Fruit fly (Drosophila melanogaster): ENCODE data around the gene Pdh.

DNA sequence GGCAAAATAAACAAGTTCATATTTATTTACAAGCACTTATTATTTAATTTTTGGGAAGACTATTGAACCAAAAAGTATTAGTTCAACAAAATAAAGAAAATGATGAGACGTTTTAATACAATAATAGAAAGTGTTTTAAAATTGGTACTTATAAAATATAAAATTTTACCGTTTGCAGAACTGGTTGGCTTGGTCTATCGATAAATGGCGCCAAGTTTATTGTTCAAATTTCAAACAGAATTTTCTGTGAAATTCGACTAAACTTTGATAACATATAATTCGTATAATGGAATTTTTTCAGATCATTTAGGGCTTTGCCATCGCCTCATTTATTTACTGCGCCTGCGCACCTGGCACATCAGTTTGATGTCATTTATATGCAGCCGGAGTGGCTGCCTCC, 36.7 kb upstream of the Pdh start:
- TF ChIP-seq OdsH (GFP tag; optimal IDR thresholded peaks at IDR 0.05) (no peak), Sp1 (GFP tag; optimal IDR thresholded peaks at IDR 0.05) (no peak), Dif (GFP tag; optimal IDR thresholded peaks at IDR 0.05; ENCODE audit: partially characterized antibody) (no peak), Vsx2 (GFP tag; optimal IDR thresholded peaks at IDR 0.05; ENCODE audit: partially characterized antibody) (no peak), pan (optimal IDR thresholded peaks at IDR 0.05) (no peak), jim (GFP tag; optimal IDR thresholded peaks at IDR 0.05) (no peak), brk (GFP tag; optimal IDR thresholded peaks at IDR 0.05) (no peak), Hr83 (GFP tag; optimal IDR thresholded peaks at IDR 0.05; ENCODE audit: poor library complexity, severe bottlenecking) (no peak)

All from whole organism, wandering third instar larva.